Fruit fly (Drosophila melanogaster): ENCODE data around the gene TrxT.

Gene TrxT

dm6 chrX:5311838-5312339, at the start of gene TrxT, which contains the start of gene dhd (continued):
- TF ChIP-seq CG11247 (GFP tag; IDR thresholded peaks at IDR 0.05) (peak; percentile 36; the same call in 1 of the 2 replicates), CG10209 (GFP tag; optimal IDR thresholded peaks at IDR 0.05) (peak; percentile 23), Xbp1 (GFP tag; optimal IDR thresholded peaks at IDR 0.05) (peak; percentile 31), YL-1 (GFP tag; optimal IDR thresholded peaks at IDR 0.05) (peak; percentile 34), kni (GFP tag; optimal IDR thresholded peaks at IDR 0.05) (no peak), Hey (tag; optimal IDR thresholded peaks at IDR 0.05) (no peak), CG31365 (tag; optimal IDR thresholded peaks at IDR 0.05) (no peak), CG10267 (tag; optimal IDR thresholded peaks at IDR 0.05) (peak; percentile 15), CG14710 (tag; optimal IDR thresholded peaks at IDR 0.05) (peak; percentile 34), run (tag; optimal IDR thresholded peaks at IDR 0.05) (no peak), tup (GFP tag; optimal IDR thresholded peaks at IDR 0.05) (no peak), CG13424 (tag; optimal IDR thresholded peaks at IDR 0.05) (peak; percentile 6), CG13624 (GFP tag; optimal IDR thresholded peaks at IDR 0.05) (peak; percentile 45), CG2120 (GFP tag; optimal IDR thresholded peaks at IDR 0.05) (peak; percentile 40), esg (GFP tag; conservative IDR thresholded peaks at IDR 0.05) (no peak), MESR4 (GFP tag; optimal IDR thresholded peaks at IDR 0.05) (peak; percentile 5), HHEX (GFP tag; optimal IDR thresholded peaks at IDR 0.05) (peak; percentile 43), CG12769 (tag; optimal IDR thresholded peaks at IDR 0.05) (no peak), CG6683 (GFP tag; optimal IDR thresholded peaks at IDR 0.05) (no peak), CG33557 (GFP tag; optimal IDR thresholded peaks at IDR 0.05) (no peak), croc (GFP tag; conservative IDR thresholded peaks at IDR 0.05) (no peak), CG31388 (GFP tag; optimal IDR thresholded peaks at IDR 0.05) (no peak), usp (GFP tag; optimal IDR thresholded peaks at IDR 0.05) (no peak), NFAT (GFP tag; IDR thresholded peaks at IDR 0.05) (no peak), Jarid2 (GFP tag; optimal IDR thresholded peaks at IDR 0.05) (no peak), bsh (GFP tag; optimal IDR thresholded peaks at IDR 0.05) (peak in 1 of 2 experiments; percentile 26), psq (GFP tag; optimal IDR thresholded peaks at IDR 0.05) (no peak), CG1233 (GFP tag; optimal IDR thresholded peaks at IDR 0.05) (peak; percentile 31), sr (GFP tag; IDR thresholded peaks at IDR 0.05) (0 out of 3 replicates have a peak, but pooled peaks have one; percentile 52), CG17328 (GFP tag; IDR thresholded peaks at IDR 0.05) (peak; percentile 64), lov (optimal IDR thresholded peaks at IDR 0.05) (no peak), lov (GFP tag; IDR thresholded peaks at IDR 0.05) (0 out of 3 replicates have a peak, but pooled peaks have one; percentile 40), CG14014 (GFP tag; IDR thresholded peaks at IDR 0.05) (0 out of 2 replicates have a peak, but pooled peaks have one; percentile 34), rib (GFP tag; IDR thresholded peaks at IDR 0.05) (0 out of 2 replicates have a peak, but pooled peaks have one; percentile 43), NfI (GFP tag; optimal IDR thresholded peaks at IDR 0.05) (peak; percentile 50), so (GFP tag; IDR thresholded peaks at IDR 0.05) (peak; percentile 53; the same call in 1 of the 3 replicates), phol (tag; optimal IDR thresholded peaks at IDR 0.05) (peak; percentile 100), CG15601 (tag; optimal IDR thresholded peaks at IDR 0.05) (no peak), Lpt (GFP tag; optimal IDR thresholded peaks at IDR 0.05) (no peak), tin (GFP tag; optimal IDR thresholded peaks at IDR 0.05) (no peak), CG15073 (GFP tag; optimal IDR thresholded peaks at IDR 0.05) (peak; percentile 23), Dfd (GFP tag; optimal IDR thresholded peaks at IDR 0.05) (no peak), CG7963 (GFP tag; IDR thresholded peaks at IDR 0.05; ENCODE audit: partially characterized antibody) (0 out of 3 replicates have a peak, but pooled peaks have one; percentile 4), Sry-δ (GFP tag; optimal IDR thresholded peaks at IDR 0.05) (peak; percentile 63), Tbp (GFP tag; optimal IDR thresholded peaks at IDR 0.05) (no peak), Kr (GFP tag; optimal IDR thresholded peaks at IDR 0.05) (no peak), CG11696 (GFP tag; IDR thresholded peaks at IDR 0.05) (no peak), Nf-YC (tag; optimal IDR thresholded peaks at IDR 0.05) (peak; percentile 36), CG7786 (GFP tag; optimal IDR thresholded peaks at IDR 0.05) (no peak), CG2116 (GFP tag; optimal IDR thresholded peaks at IDR 0.05) (peak; percentile 42)

All from whole organism, embryonic.